Fruit fly (Drosophila melanogaster) whole organism, embryonic: ENCODE results near the gene CG8292.

Experiments used
- BEAF-32 ChIP-seq: fragments of 200-800 bp; sonication (Bioruptor generic); optimal IDR thresholded peaks from 3 replicates; lab custom pipeline; 2017; ENCODE audit warnings: missing biosample characterization, missing genetic modification characterization, mild to moderate bottlenecking, moderate library complexity, missing genetic modification reagents
- CG11696 ChIP-seq: fragments of 200-800 bp; sonication (Bioruptor generic); IDR thresholded peaks from 2 replicates; pipeline ENCODE4 v1.3.6; 2022; ENCODE audit warnings: missing biosample characterization, missing genetic modification characterization
- CG12659 ChIP-seq: fragments of 200-800 bp; sonication (Bioruptor generic); optimal IDR thresholded peaks from 3 replicates; lab custom pipeline; 2017; ENCODE audit warnings: mild to moderate bottlenecking, missing biosample characterization, missing genetic modification reagents, missing genetic modification characterization
- CG17912 ChIP-seq: fragments of 200-800 bp; sonication (Bioruptor generic); optimal IDR thresholded peaks from 2 replicates; lab custom pipeline; 2018; ENCODE audit warnings: missing biosample characterization, mild to moderate bottlenecking, missing genetic modification characterization
- CG2116 ChIP-seq: fragments of 200-800 bp; sonication (Bioruptor generic); optimal IDR thresholded peaks from 3 replicates; lab custom pipeline; 2018; ENCODE audit warnings: missing biosample characterization, mild to moderate bottlenecking, missing genetic modification characterization
- CG2120 ChIP-seq: fragments of 200-800 bp; sonication (Bioruptor generic); optimal IDR thresholded peaks from 3 replicates; lab custom pipeline; 2016; ENCODE audit warnings: missing biosample characterization, missing genetic modification characterization
- CG2678 ChIP-seq: fragments of 200-800 bp; sonication (Bioruptor generic); optimal IDR thresholded peaks from 3 replicates; lab custom pipeline; 2019; ENCODE audit warnings: missing biosample characterization, mild to moderate bottlenecking, missing genetic modification characterization, moderate library complexity
- CG32532 ChIP-seq: fragments of 200-800 bp; sonication (Bioruptor generic); IDR thresholded peaks from 2 replicates; pipeline ENCODE4 v1.3.6; 2022; ENCODE audit warnings: missing biosample characterization, missing genetic modification characterization
- CG3726 ChIP-seq: fragments of 200-800 bp; sonication (Bioruptor generic); IDR thresholded peaks from 3 replicates; pipeline ENCODE4, ENCODE4 v1.3.6; 2022; ENCODE audit warnings: missing biosample characterization, missing genetic modification characterization
- CG3838 ChIP-seq: fragments of 200-800 bp; sonication (Bioruptor generic); optimal IDR thresholded peaks from 3 replicates; lab custom pipeline; 2016; ENCODE audit warnings: missing biosample characterization, missing genetic modification characterization
- CG42726 ChIP-seq: fragments of 200-800 bp; sonication (Bioruptor generic); IDR thresholded peaks from 2 replicates; pipeline ENCODE4 v1.3.6; 2022; ENCODE audit warnings: missing biosample characterization, missing genetic modification characterization; ENCODE audit not compliant: partially characterized antibody
- CG4424 ChIP-seq: fragments of 200-800 bp; sonication (Bioruptor generic); optimal IDR thresholded peaks from 3 replicates; lab custom pipeline; 2016; ENCODE audit warnings: missing biosample characterization, missing genetic modification characterization
- CG6689 ChIP-seq: fragments of 200-800 bp; sonication (Bioruptor generic); IDR thresholded peaks from 2 replicates; pipeline ENCODE4 v1.3.6; 2022; ENCODE audit warnings: missing biosample characterization, missing genetic modification characterization
- CG7372 ChIP-seq: fragments of 200-800 bp; sonication (Bioruptor generic); IDR thresholded peaks from 2 replicates; pipeline ENCODE4 v1.3.6; 2022; ENCODE audit warnings: missing biosample characterization, missing genetic modification characterization
- CG7745 ChIP-seq: fragments of 200-800 bp; sonication (Bioruptor generic); optimal IDR thresholded peaks from 2 replicates; lab custom pipeline; 2018; ENCODE audit warnings: missing biosample characterization, mild to moderate bottlenecking, missing genetic modification characterization, moderate library complexity
- CG7928 ChIP-seq: fragments of 200-800 bp; sonication (Bioruptor generic); optimal IDR thresholded peaks from 2 replicates; lab custom pipeline; 2017; ENCODE audit warnings: missing biosample characterization, mild to moderate bottlenecking, missing genetic modification characterization
- CG8359 ChIP-seq: fragments of 200-800 bp; sonication (Bioruptor generic); optimal IDR thresholded peaks from 2 replicates; lab custom pipeline; 2017; ENCODE audit warnings: missing biosample characterization, mild to moderate bottlenecking, missing genetic modification characterization, borderline replicate concordance
- CG9797 ChIP-seq: fragments of 200-800 bp; sonication (Bioruptor generic); optimal IDR thresholded peaks from 3 replicates; lab custom pipeline; 2018; ENCODE audit warnings: missing biosample characterization, mild to moderate bottlenecking, missing genetic modification characterization
- D ChIP-seq, 2 experiments: fragments of 200-800 bp in 1 of 2; fragments of >200 bp in 1 of 2; sonication (Bioruptor generic) in 1 of 2; optimal IDR thresholded peaks; 2 replicates in 1 of 2; 3 replicates in 1 of 2; lab custom pipeline; 2017; ENCODE audit warnings: mild to moderate bottlenecking in 1 of 2, missing biosample characterization in 1 of 2, missing genetic modification characterization in 1 of 2, missing genetic modification reagents in 1 of 2
- HLH54F ChIP-seq: fragments of 200-800 bp; sonication (Bioruptor generic); optimal IDR thresholded peaks from 3 replicates; lab custom pipeline; 2016; ENCODE audit warnings: missing biosample characterization, missing genetic modification characterization
- Med ChIP-seq: fragments of 200-800 bp; sonication (Bioruptor generic); peaks from one replicate; lab custom pipeline; 2016; ENCODE audit warnings: missing biosample characterization, missing genetic modification characterization, mild to moderate bottlenecking, inconsistent platforms, moderate library complexity
- Mes4 ChIP-seq: fragments of 200-800 bp; sonication (Bioruptor generic); optimal IDR thresholded peaks from 2 replicates; lab custom pipeline; 2016; ENCODE audit warnings: missing biosample characterization, missing genetic modification characterization
- Mrtf ChIP-seq: fragments of 200-800 bp; sonication (Bioruptor generic); IDR thresholded peaks from 3 replicates; pipeline ENCODE4 v1.3.6; 2022; ENCODE audit warnings: missing biosample characterization, missing genetic modification characterization
- NfI ChIP-seq: fragments of 200-800 bp; sonication (Bioruptor generic); optimal IDR thresholded peaks from 3 replicates; lab custom pipeline; 2018; ENCODE audit warnings: missing biosample characterization, mild to moderate bottlenecking, missing genetic modification characterization, moderate library complexity
- Oli ChIP-seq: fragments of 200-800 bp; sonication (Bioruptor generic); optimal IDR thresholded peaks from 2 replicates; lab custom pipeline; 2018; ENCODE audit warnings: missing biosample characterization, mild to moderate bottlenecking, missing genetic modification characterization, moderate library complexity
- Six4 ChIP-seq: fragments of 200-800 bp; sonication (Bioruptor generic); optimal IDR thresholded peaks from 2 replicates; lab custom pipeline; 2016; ENCODE audit warnings: missing biosample characterization, missing genetic modification characterization
- Sry-δ ChIP-seq: fragments of 200-800 bp; sonication (Bioruptor generic); optimal IDR thresholded peaks from 2 replicates; lab custom pipeline; 2016; ENCODE audit warnings: missing biosample characterization, missing genetic modification characterization
- Trl ChIP-seq, 3 experiments: fragments of >200 bp in 2 of 3; fragments of 200-800 bp in 1 of 3; sonication (Bioruptor generic) in 1 of 3; optimal IDR thresholded peaks; 2 replicates in 1 of 3; 3 replicates in 2 of 3; lab custom pipeline; 2016 to 2017; ENCODE audit warnings: missing biosample characterization in 1 of 3, missing genetic modification characterization in 1 of 3
- abd-A ChIP-seq: fragments of 200-800 bp; sonication (Bioruptor generic); optimal IDR thresholded peaks from 3 replicates; lab custom pipeline; 2019; ENCODE audit warnings: missing biosample characterization, mild to moderate bottlenecking, missing genetic modification characterization, moderate library complexity
- cad ChIP-seq: fragments of >200 bp; optimal IDR thresholded peaks from 2 replicates; lab custom pipeline; 2017; ENCODE audit warnings: missing biosample characterization, missing genetic modification characterization
- dm ChIP-seq: fragments of 200-800 bp; sonication (Bioruptor generic); optimal IDR thresholded peaks from 3 replicates; lab custom pipeline; 2016; ENCODE audit warnings: missing biosample characterization, missing genetic modification characterization
- ems ChIP-seq: fragments of 200-800 bp; sonication (Bioruptor generic); optimal IDR thresholded peaks from 3 replicates; lab custom pipeline; 2016; ENCODE audit warnings: missing biosample characterization, missing genetic modification characterization
- eve ChIP-seq, 2 experiments: fragments of >200 bp; optimal IDR thresholded peaks; 2 replicates each; lab custom pipeline; 2017; ENCODE audit warnings: missing biosample characterization in 2 of 2, missing genetic modification characterization in 2 of 2
- grn ChIP-seq: fragments of 200-800 bp; sonication (Bioruptor generic); optimal IDR thresholded peaks from 3 replicates; lab custom pipeline; 2017; ENCODE audit warnings: missing biosample characterization, missing genetic modification characterization
- gro ChIP-seq: fragments of 200-800 bp; sonication (Bioruptor generic); optimal IDR thresholded peaks from 2 replicates; lab custom pipeline; 2016; ENCODE audit warnings: missing biosample characterization, missing genetic modification characterization
- gsb ChIP-seq: fragments of 200-800 bp; sonication (Bioruptor generic); IDR thresholded peaks from 2 replicates; pipeline ENCODE4 v1.3.6; 2022; ENCODE audit warnings: missing biosample characterization, missing genetic modification characterization
- jumu ChIP-seq: fragments of 200-800 bp; sonication (Bioruptor generic); optimal IDR thresholded peaks from 3 replicates; lab custom pipeline; 2016; ENCODE audit warnings: missing biosample characterization, missing genetic modification characterization
- knrl ChIP-seq: fragments of 200-800 bp; sonication (Bioruptor generic); IDR thresholded peaks from 3 replicates; pipeline ENCODE4 v1.3.6; 2022; ENCODE audit warnings: missing biosample characterization, missing genetic modification characterization; ENCODE audit not compliant: partially characterized antibody
- luna ChIP-seq: fragments of 200-800 bp; sonication (Bioruptor generic); optimal IDR thresholded peaks from 2 replicates; lab custom pipeline; 2016; ENCODE audit warnings: missing biosample characterization, missing genetic modification characterization
- nom ChIP-seq: fragments of 200-800 bp; sonication (Bioruptor generic); optimal IDR thresholded peaks from 2 replicates; lab custom pipeline; 2017; ENCODE audit warnings: missing biosample characterization, missing genetic modification characterization, mild to moderate bottlenecking, moderate library complexity, missing genetic modification reagents
- phol ChIP-seq: fragments of 200-800 bp; sonication (Bioruptor generic); optimal IDR thresholded peaks from 3 replicates; lab custom pipeline; 2018; ENCODE audit warnings: missing biosample characterization, mild to moderate bottlenecking, missing genetic modification characterization, moderate library complexity
- sens ChIP-seq: fragments of 200-800 bp; sonication (Bioruptor generic); peaks from one replicate; lab custom pipeline; 2016; ENCODE audit warnings: missing biosample characterization, missing genetic modification characterization
- sqz ChIP-seq: fragments of 200-800 bp; sonication (Bioruptor generic); optimal IDR thresholded peaks from 3 replicates; lab custom pipeline; 2018; ENCODE audit warnings: missing biosample characterization, mild to moderate bottlenecking, missing genetic modification characterization
- tna ChIP-seq: fragments of 200-800 bp; sonication (Bioruptor generic); IDR thresholded peaks from 2 replicates; pipeline ENCODE4 v1.3.6; 2022; ENCODE audit warnings: missing biosample characterization, missing genetic modification characterization; ENCODE audit not compliant: partially characterized antibody
- vnd ChIP-seq: fragments of 200-800 bp; sonication (Bioruptor generic); IDR thresholded peaks from 3 replicates; pipeline ENCODE4 v1.3.6; 2022; ENCODE audit warnings: missing biosample characterization, missing genetic modification characterization; ENCODE audit not compliant: partially characterized antibody
- z ChIP-seq: fragments of 200-800 bp; sonication (Bioruptor generic); IDR thresholded peaks from 3 replicates; pipeline ENCODE4 v1.3.6; 2022; ENCODE audit warnings: missing biosample characterization, missing genetic modification characterization

The CG8292 gene

DNA sequence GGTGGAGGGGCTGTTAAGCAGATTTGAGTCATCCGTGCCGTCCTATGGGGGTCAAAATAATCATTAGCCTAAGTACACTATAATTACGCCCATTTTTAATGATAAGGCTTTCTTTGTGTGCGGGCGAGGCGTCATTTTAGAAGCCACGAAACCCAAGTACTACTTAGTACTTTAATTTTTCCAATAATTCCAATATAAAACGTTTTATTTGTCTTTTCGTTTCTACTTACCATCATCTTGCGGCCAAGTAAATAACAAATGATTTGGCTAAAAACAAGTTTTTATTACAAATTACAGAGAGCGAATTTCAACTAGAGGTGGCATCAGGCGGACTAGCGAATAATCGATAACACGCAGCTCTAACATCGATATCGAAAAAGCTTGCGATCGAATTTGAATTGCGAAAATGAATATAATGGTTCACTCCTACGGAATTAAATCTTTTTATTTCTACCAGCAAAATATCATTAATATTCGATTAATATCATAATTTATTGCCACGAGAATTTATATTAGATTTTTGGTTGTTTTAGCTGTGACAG, 2.6 kb upstream of the CG8292 start, which contains the start of gene Snx6 (continued):
- TF ChIP-seq BEAF-32 (GFP tag; lab: Kevin White, UChicago) (peak; percentile 64), Oli (tag; lab: Kevin White, UChicago) (no peak), abd-A (tag; lab: Kevin White, UChicago) (no peak), CG2678 (tag; lab: Kevin White, UChicago) (no peak), CG7745 (tag; lab: Kevin White, UChicago) (no peak), vnd (GFP tag; lab: Robert Waterston, UW) (peak; percentile 63; the same call in 2 of the 3 replicates), CG12659 (GFP tag; lab: Kevin White, UChicago) (no peak), CG2116 (peak; percentile 44), CG7372 (GFP tag; lab: Robert Waterston, UW) (no peak), z (GFP tag; lab: Robert Waterston, UW) (no peak), phol (peak; percentile 46), CG42726 (GFP tag; lab: Robert Waterston, UW) (no peak), knrl (GFP tag; lab: Robert Waterston, UW) (peak; percentile 40; the same call in 1 of the 3 replicates)
- TF ChIP-seq, all 482 proteins: peak for 41

- TF ChIP-seq jumu (GFP tag; lab: Kevin White, UChicago) (no peak), CG3726 (GFP tag; lab: Robert Waterston, UW) (no peak), nom (GFP tag; lab: Kevin White, UChicago) (no peak), sens (GFP tag; lab: Kevin White, UChicago) (peak; percentile 8), CG8359 (peak; percentile 99)
Measured at dm6 chr2L:8215259-8215929, 2.4 kb downstream of the CG8292 start, which contains the start of gene CG8349. Gene CG8349, plus strand, starts transcription at chr2L:8215915.

DNA sequence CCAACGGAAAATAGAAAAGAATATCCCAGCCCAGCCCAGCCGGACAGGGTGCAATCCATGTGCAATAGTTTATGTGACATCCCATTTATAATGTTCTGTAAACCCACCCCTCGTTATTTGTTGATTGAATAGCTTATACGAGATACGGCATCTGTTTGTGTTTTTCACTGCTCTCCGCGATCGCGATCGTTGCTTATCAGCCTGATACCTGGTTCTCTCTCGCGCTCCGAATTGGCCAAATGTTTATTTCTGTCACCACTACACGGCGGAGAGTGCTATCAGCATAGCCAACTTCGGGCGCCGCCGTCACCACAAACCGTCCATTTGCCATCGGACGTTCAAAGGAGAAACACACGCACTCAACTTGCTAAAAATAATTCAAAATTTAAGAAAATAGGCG, 3.8 kb downstream of the CG8292 start, which contains the start of gene CG8353:
Gene CG8353, plus strand, starts transcription at position 59 of the 400 bp plus-strand sequence.
- TF ChIP-seq CG7928 (GFP tag; lab: Kevin White, UChicago) (no peak), Med (GFP tag; lab: Kevin White, UChicago) (peak; percentile 50), gro (GFP tag; lab: Kevin White, UChicago) (no peak), sqz (GFP tag; lab: Kevin White, UChicago) (no peak), NfI (no peak), CG4424 (GFP tag; lab: Kevin White, UChicago) (no peak), CG17912 (GFP tag; lab: Kevin White, UChicago) (no peak), gsb (GFP tag; lab: Robert Waterston, UW) (no peak), Trl (optimal IDR thresholded peaks at IDR 0.05; lab: Kevin White, UChicago) (peak in 1 of 2 experiments; percentile 62), Trl (GFP tag; optimal IDR thresholded peaks at IDR 0.05; lab: Kevin White, UChicago) (no peak), Sry-δ (GFP tag; lab: Kevin White, UChicago) (peak; percentile 1), Mes4 (GFP tag; lab: Kevin White, UChicago) (no peak), CG9797 (GFP tag; lab: Kevin White, UChicago) (no peak), cad (GFP tag; lab: Kevin White, UChicago) (no peak), CG2120 (GFP tag; lab: Kevin White, UChicago) (peak; percentile 12), tna (GFP tag; lab: Robert Waterston, UW) (no peak), D (optimal IDR thresholded peaks at IDR 0.05; lab: Kevin White, UChicago) (no peak), D (GFP tag; optimal IDR thresholded peaks at IDR 0.05; lab: Kevin White, UChicago) (no peak), CG32532 (GFP tag; lab: Robert Waterston, UW) (no peak), ems (GFP tag; lab: Kevin White, UChicago) (no peak), eve (GFP tag; optimal IDR thresholded peaks at IDR 0.05; lab: Kevin White, UChicago) (no peak), Mrtf (GFP tag; lab: Robert Waterston, UW) (no peak), CG6689 (GFP tag; lab: Robert Waterston, UW) (no peak), z (GFP tag; lab: Robert Waterston, UW) (no peak), luna (GFP tag; lab: Kevin White, UChicago) (no peak), CG11696 (GFP tag; lab: Robert Waterston, UW) (no peak), dm (no peak), CG3838 (GFP tag; lab: Kevin White, UChicago) (no peak), grn (GFP tag; lab: Kevin White, UChicago) (peak; percentile 97), HLH54F (GFP tag; lab: Kevin White, UChicago) (no peak), Six4 (GFP tag; lab: Kevin White, UChicago) (no peak)
